Worm (Caenorhabditis elegans): ENCODE results near the gene piit-1.

DNA sequence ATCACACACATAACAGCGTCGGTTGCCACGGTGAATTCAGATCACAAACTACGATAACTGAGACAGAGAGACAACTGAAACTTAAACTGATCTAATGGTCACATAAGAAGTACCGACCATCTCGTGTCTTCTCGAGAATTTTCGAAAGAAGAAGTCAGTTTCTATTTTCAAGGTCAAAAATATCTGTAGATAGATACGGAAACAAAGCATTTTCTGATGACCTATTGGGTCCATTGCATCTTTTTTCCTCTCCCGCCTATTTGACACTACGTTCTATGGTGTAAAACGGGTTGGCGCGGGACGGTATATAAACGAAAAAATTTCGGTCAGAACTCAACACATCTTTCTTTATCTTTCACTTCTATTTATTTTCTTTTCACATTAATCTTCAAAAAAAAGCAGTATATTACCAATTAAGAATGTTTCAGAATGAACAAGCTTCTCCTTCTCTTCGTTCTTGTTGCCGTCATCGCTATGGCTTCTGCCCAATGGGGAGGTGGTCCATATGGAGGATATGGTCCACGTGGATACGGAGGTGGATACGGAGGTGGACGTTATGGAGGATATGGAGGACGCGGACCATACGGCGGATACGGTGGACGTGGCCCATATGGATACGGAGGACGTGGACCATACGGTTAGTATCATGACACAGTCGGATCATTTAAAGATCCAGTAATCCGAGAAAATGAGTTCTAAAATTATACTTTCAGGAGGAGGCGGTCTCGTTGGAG is 6.2 kb upstream of the piit-1 start, which contains the start of gene nlp-24:
- TF ChIP-seq fkh-10 (GFP tag; optimal IDR thresholded peaks at IDR 0.05): no peak
- no peak for TF ChIP-seq unc-30 (tag; optimal IDR thresholded peaks at IDR 0.05)
- TF ChIP-seq egl-13 (tag; optimal IDR thresholded peaks at IDR 0.05): no peak
- no peak for TF ChIP-seq ama-1 (optimal IDR thresholded peaks at IDR 0.05)
- TF ChIP-seq ceh-88 (GFP tag; IDR thresholded peaks at IDR 0.05): no peak
- TF ChIP-seq pqm-1 (tag; optimal IDR thresholded peaks at IDR 0.05): no peak
- TF ChIP-seq lir-3 (tag; optimal IDR thresholded peaks at IDR 0.05; ENCODE audit: poor library complexity): no peak
- no peak for TF ChIP-seq ztf-4 (tag; optimal IDR thresholded peaks at IDR 0.05)
